Fruit fly (Drosophila melanogaster): ENCODE measurements around the gene Serinc.
A peak's percentile ranks its signal among the peaks of the same experiment; 100 is the strongest.

Gene Serinc

DNA sequence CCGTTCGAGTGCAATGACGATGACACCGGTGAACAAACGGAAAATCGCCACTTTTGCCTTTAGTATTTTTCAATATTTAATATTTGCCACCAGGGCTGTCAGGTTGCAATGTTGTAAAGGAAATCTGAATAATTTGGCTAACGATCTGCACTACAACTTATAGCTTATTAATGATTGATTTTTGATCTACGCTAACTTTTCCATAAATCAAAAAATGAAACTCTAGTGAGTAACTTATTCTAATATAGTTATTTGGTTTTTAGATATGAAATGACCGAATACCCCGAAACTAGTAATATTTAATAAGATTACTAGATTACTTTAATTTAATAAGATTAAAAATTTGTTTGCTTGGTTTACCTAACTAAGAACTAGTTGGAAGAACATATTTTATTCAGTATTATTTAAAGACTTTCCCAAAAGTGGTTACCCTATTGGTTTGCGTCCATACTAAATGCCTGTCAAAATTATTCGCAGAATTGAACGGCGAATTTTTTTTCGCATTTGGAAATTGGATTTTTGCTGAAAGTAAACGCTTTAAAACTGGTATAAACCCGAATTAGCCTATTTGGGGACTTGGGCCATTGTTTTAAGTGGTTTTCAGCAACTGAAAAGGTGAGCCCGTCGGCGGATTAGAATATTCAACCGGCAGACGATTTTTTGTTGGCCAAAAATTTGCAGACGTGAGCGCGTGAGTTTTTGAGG, 26.5 kb upstream of the Serinc start, which contains the start of the genes Agpat3 and RAF2 (continued):
- TF ChIP-seq CG3726 (GFP tag; IDR thresholded peaks at IDR 0.05) (no peak), zfh2 (GFP tag; optimal IDR thresholded peaks at IDR 0.05) (peak; percentile 9), tio (GFP tag; optimal IDR thresholded peaks at IDR 0.05) (peak; percentile 64), NfI (GFP tag; optimal IDR thresholded peaks at IDR 0.05) (peak; percentile 43), CG1529 (GFP tag; optimal IDR thresholded peaks at IDR 0.05) (no peak), ssp (GFP tag; IDR thresholded peaks at IDR 0.05) (peak; percentile 85), stwl (tag; optimal IDR thresholded peaks at IDR 0.05) (peak; percentile 24), CG3065 (GFP tag; optimal IDR thresholded peaks at IDR 0.05) (no peak), Doc2 (GFP tag; IDR thresholded peaks at IDR 0.05) (no peak), CG11723 (GFP tag; optimal IDR thresholded peaks at IDR 0.05) (no peak), luna (GFP tag; optimal IDR thresholded peaks at IDR 0.05) (no peak), Rx (GFP tag; IDR thresholded peaks at IDR 0.05) (no peak), CkIIα-i1 (GFP tag; IDR thresholded peaks at IDR 0.05) (no peak), esg (GFP tag; conservative IDR thresholded peaks at IDR 0.05) (peak; percentile 57), CG11695 (GFP tag; IDR thresholded peaks at IDR 0.05) (peak; percentile 53; the same call in 1 of the 3 replicates), CTCF (GFP tag; optimal IDR thresholded peaks at IDR 0.05) (no peak), CG10321 (GFP tag; IDR thresholded peaks at IDR 0.05) (no peak), CG1024 (GFP tag; IDR thresholded peaks at IDR 0.05) (no peak), nau (GFP tag; optimal IDR thresholded peaks at IDR 0.05) (no peak), Side (GFP tag; optimal IDR thresholded peaks at IDR 0.05) (no peak), CG16815 (GFP tag; optimal IDR thresholded peaks at IDR 0.05) (no peak), CG10274 (GFP tag; optimal IDR thresholded peaks at IDR 0.05) (no peak), hkb (optimal IDR thresholded peaks at IDR 0.05) (no peak), hkb (GFP tag; IDR thresholded peaks at IDR 0.05) (no peak), slbo (GFP tag; IDR thresholded peaks at IDR 0.05) (peak; percentile 77), ems (GFP tag; optimal IDR thresholded peaks at IDR 0.05) (no peak), CG4360 (GFP tag; IDR thresholded peaks at IDR 0.05) (no peak), CG8765 (GFP tag; IDR thresholded peaks at IDR 0.05) (0 out of 2 replicates have a peak, but pooled peaks have one; percentile 25), CG1792 (GFP tag; optimal IDR thresholded peaks at IDR 0.05) (no peak), br (optimal IDR thresholded peaks at IDR 0.05) (no peak), CG10366 (GFP tag; IDR thresholded peaks at IDR 0.05) (peak; percentile 45), tin (GFP tag; optimal IDR thresholded peaks at IDR 0.05) (peak; percentile 67), CG17328 (GFP tag; IDR thresholded peaks at IDR 0.05) (peak; percentile 46), Dfd (GFP tag; optimal IDR thresholded peaks at IDR 0.05) (no peak), emc (GFP tag; optimal IDR thresholded peaks at IDR 0.05) (no peak), Six4 (GFP tag; optimal IDR thresholded peaks at IDR 0.05) (peak; percentile 21), Hr78 (GFP tag; optimal IDR thresholded peaks at IDR 0.05) (no peak), Hr3 (GFP tag; optimal IDR thresholded peaks at IDR 0.05) (peak; percentile 67), CG17361 (GFP tag; IDR thresholded peaks at IDR 0.05) (peak; percentile 77; the same call in 2 of the 3 replicates), CG10147 (GFP tag; optimal IDR thresholded peaks at IDR 0.05) (no peak), Hmx (GFP tag; optimal IDR thresholded peaks at IDR 0.05) (no peak), CG16863 (GFP tag; optimal IDR thresholded peaks at IDR 0.05) (no peak), Dip3 (GFP tag; optimal IDR thresholded peaks at IDR 0.05) (no peak), CG12744 (GFP tag; optimal IDR thresholded peaks at IDR 0.05) (no peak), stc (GFP tag; IDR thresholded peaks at IDR 0.05) (no peak), CG7963 (GFP tag; IDR thresholded peaks at IDR 0.05; ENCODE audit: partially characterized antibody) (no peak), Dip2 (GFP tag; IDR thresholded peaks at IDR 0.05) (no peak), Camta (GFP tag; optimal IDR thresholded peaks at IDR 0.05) (peak; percentile 6), CG9817 (tag; optimal IDR thresholded peaks at IDR 0.05) (peak; percentile 50), Lim3 (GFP tag; IDR thresholded peaks at IDR 0.05) (no peak), sc (optimal IDR thresholded peaks at IDR 0.05) (no peak), sc (GFP tag; optimal IDR thresholded peaks at IDR 0.05) (no peak), CG4424 (GFP tag; optimal IDR thresholded peaks at IDR 0.05) (peak; percentile 28)

Data from whole organism, embryonic.